Fruit fly (Drosophila melanogaster) whole organism, pupa: Measurements from ENCODE around the gene dos.

Source experiments
- CG10348 ChIP-seq: fragments of 200-800 bp; sonication (Bioruptor generic); IDR thresholded peaks from 2 replicates; pipeline ENCODE4 v1.3.6; 2022; ENCODE audit warnings: missing biosample characterization, missing genetic modification characterization
- CG12605 ChIP-seq: fragments of 200-800 bp; sonication (Bioruptor generic); IDR thresholded peaks from 2 replicates; pipeline ENCODE4 v1.3.6; 2022; ENCODE audit warnings: missing biosample characterization, missing genetic modification characterization
- CG13204 ChIP-seq: fragments of 200-800 bp; sonication (Bioruptor generic); optimal IDR thresholded peaks from 2 replicates; lab custom pipeline; 2018; ENCODE audit warnings: missing biosample characterization, mild to moderate bottlenecking, missing genetic modification characterization, moderate library complexity
- CG14655 ChIP-seq: fragments of 200-800 bp; sonication (Bioruptor generic); optimal IDR thresholded peaks from 3 replicates; lab custom pipeline; 2017; ENCODE audit warnings: mild to moderate bottlenecking, missing biosample characterization, missing genetic modification reagents, missing genetic modification characterization
- CG15710 ChIP-seq: fragments of 200-800 bp; sonication (Bioruptor generic); optimal IDR thresholded peaks from 2 replicates; lab custom pipeline; 2018; ENCODE audit warnings: missing biosample characterization, mild to moderate bottlenecking, missing genetic modification characterization, moderate library complexity
- CG17806 ChIP-seq: fragments of 200-800 bp; sonication (Bioruptor generic); optimal IDR thresholded peaks from 2 replicates; lab custom pipeline; 2018; ENCODE audit warnings: missing biosample characterization, mild to moderate bottlenecking, missing genetic modification characterization, moderate library complexity
- CG4496 ChIP-seq: fragments of 200-800 bp; sonication (Bioruptor generic); IDR thresholded peaks from 3 replicates; pipeline ENCODE4 v1.3.6; 2022; ENCODE audit warnings: missing biosample characterization, missing genetic modification characterization
- D1 ChIP-seq: fragments of 200-800 bp; sonication (Bioruptor generic); optimal IDR thresholded peaks from 2 replicates; lab custom pipeline; 2018; ENCODE audit warnings: missing biosample characterization, mild to moderate bottlenecking, missing genetic modification characterization, moderate library complexity
- Pif1A ChIP-seq: fragments of 200-800 bp; sonication (Bioruptor generic); optimal IDR thresholded peaks from 3 replicates; lab custom pipeline; 2016; ENCODE audit warnings: missing biosample characterization, missing genetic modification characterization
- Snoo ChIP-seq: fragments of 200-800 bp; sonication (Bioruptor generic); optimal IDR thresholded peaks from 3 replicates; lab custom pipeline; 2017; ENCODE audit warnings: missing biosample characterization, mild to moderate bottlenecking, missing genetic modification characterization, inconsistent platforms
- gl ChIP-seq: fragments of 200-800 bp; sonication (Bioruptor generic); optimal IDR thresholded peaks from 2 replicates; lab custom pipeline; 2018; ENCODE audit warnings: missing biosample characterization, mild to moderate bottlenecking, missing genetic modification characterization

- TF ChIP-seq CG4496 (no peak), CG17806 (no peak), CG15710 (tag; lab: Kevin White, UChicago) (no peak), CG13204 (GFP tag; lab: Kevin White, UChicago) (no peak), gl (tag; lab: Kevin White, UChicago) (no peak), CG14655 (no peak), Pif1A (GFP tag; lab: Kevin White, UChicago) (no peak), D1 (no peak), Snoo (tag; lab: Kevin White, UChicago) (no peak), CG10348 (GFP tag; lab: Robert Waterston, UW) (no peak), CG12605 (GFP tag; lab: Robert Waterston, UW) (no peak)
Measured at dm6 chr3L:2584827-2585226, 4.4 kb upstream of the dos start.
